Worm (Caenorhabditis elegans) whole organism, L1 larva: ENCODE results near the gene F09E5.12.

ENCODE experiments used
- C04F5.9 ChIP-seq: sonication (generic microtip); optimal IDR thresholded peaks from 2 replicates; lab custom pipeline; 2016; ENCODE audit warnings: missing genetic modification characterization, missing compliant biosample characterization
- F16B12.6 ChIP-seq: fragments of 150-350 bp; optimal IDR thresholded peaks from 2 replicates; lab custom pipeline; 2014; ENCODE audit warnings: missing biosample characterization, missing genetic modification characterization
- Y116A8C.19 ChIP-seq: sonication (generic microtip); optimal IDR thresholded peaks from 2 replicates; lab custom pipeline; 2016; ENCODE audit warnings: missing compliant biosample characterization, missing genetic modification characterization, borderline replicate concordance
- aha-1 ChIP-seq: fragments of 150-350 bp; optimal IDR thresholded peaks from 2 replicates; lab custom pipeline; 2014; ENCODE audit warnings: missing biosample characterization, missing genetic modification characterization
- ama-1 ChIP-seq: fragments of 150-350 bp; optimal IDR thresholded peaks from 2 replicates; lab custom pipeline; 2014
- blmp-1 ChIP-seq: fragments of 150-350 bp; optimal IDR thresholded peaks from 2 replicates; lab custom pipeline; 2014; ENCODE audit warnings: missing biosample characterization, missing genetic modification characterization
- ceh-63 ChIP-seq: fragments of 200-800 bp; sonication (Bioruptor generic); optimal IDR thresholded peaks from 2 replicates; lab custom pipeline; 2018; ENCODE audit warnings: mild to moderate bottlenecking, missing genetic modification characterization, missing compliant biosample characterization
- ceh-90 ChIP-seq: sonication (generic microtip); optimal IDR thresholded peaks from 2 replicates; lab custom pipeline; 2016; ENCODE audit warnings: missing genetic modification characterization, missing compliant biosample characterization
- ces-1 ChIP-seq: fragments of 150-350 bp; optimal IDR thresholded peaks from 2 replicates; lab custom pipeline; 2014; ENCODE audit warnings: missing biosample characterization, missing genetic modification reagents, missing genetic modification characterization
- dpl-1 ChIP-seq, 3 experiments: fragments of 150-350 bp in 2 of 3; sonication (generic microtip) in 1 of 3; optimal IDR thresholded peaks; 2 replicates each; lab custom pipeline; 2014 to 2017; ENCODE audit warnings: missing biosample characterization in 3 of 3, missing genetic modification characterization in 3 of 3, missing genetic modification reagents in 3 of 3
- dsc-1 ChIP-seq: sonication (generic microtip); optimal IDR thresholded peaks from 2 replicates; lab custom pipeline; 2016; ENCODE audit warnings: mild to moderate bottlenecking, missing genetic modification characterization, missing compliant biosample characterization
- efl-1 ChIP-seq, 4 experiments: fragments of 150-350 bp; optimal IDR thresholded peaks in 3 of 4; peaks in 1 of 4; 1 replicate in 1 of 4; 2 replicates in 3 of 4; lab custom pipeline; 2014; ENCODE audit warnings: missing biosample characterization in 2 of 4, missing genetic modification characterization in 2 of 4, missing genetic modification reagents in 2 of 4
- efl-3 ChIP-seq: fragments of 200-800 bp; sonication (Bioruptor generic); optimal IDR thresholded peaks from 2 replicates; lab custom pipeline; 2018; ENCODE audit warnings: mild to moderate bottlenecking, missing genetic modification characterization, missing compliant biosample characterization
- egl-13 ChIP-seq: sonication (generic microtip); optimal IDR thresholded peaks from 2 replicates; lab custom pipeline; 2016; ENCODE audit warnings: missing genotype, missing genetic modification reagents, missing genetic modification characterization, missing compliant biosample characterization
- elt-2 ChIP-seq: sonication (generic microtip); optimal IDR thresholded peaks from 2 replicates; lab custom pipeline; 2016; ENCODE audit warnings: missing genetic modification characterization, mild to moderate bottlenecking, inconsistent platforms, missing compliant biosample characterization, missing genetic modification reagents
- elt-3 ChIP-seq, 6 experiments: fragments of 150-350 bp in 1 of 6; sonication (generic microtip); optimal IDR thresholded peaks; 2 replicates each; lab custom pipeline; 2017 to 2018; ENCODE audit warnings: missing biosample characterization in 6 of 6, missing genetic modification characterization in 6 of 6, inconsistent platforms in 1 of 6
- fkh-10 ChIP-seq: sonication (generic microtip); optimal IDR thresholded peaks from 2 replicates; lab custom pipeline; 2017; ENCODE audit warnings: missing biosample characterization, missing genetic modification reagents, missing genetic modification characterization
- fkh-4 ChIP-seq: sonication (generic microtip); optimal IDR thresholded peaks from 2 replicates; lab custom pipeline; 2016; ENCODE audit warnings: missing compliant biosample characterization, missing genetic modification characterization, borderline replicate concordance
- grh-1 ChIP-seq: fragments of 200-800 bp; sonication (Bioruptor generic); IDR thresholded peaks from 2 replicates; pipeline ENCODE4 v1.3.6; 2022; ENCODE audit warnings: missing genetic modification reagents, missing genetic modification characterization, missing compliant biosample characterization
- hlh-4 ChIP-seq: sonication (generic microtip); optimal IDR thresholded peaks from 2 replicates; lab custom pipeline; 2016; ENCODE audit warnings: mild to moderate bottlenecking, missing genetic modification characterization, missing compliant biosample characterization
- irx-1 ChIP-seq: sonication (generic microtip); optimal IDR thresholded peaks from 2 replicates; lab custom pipeline; 2016; ENCODE audit warnings: missing genetic modification characterization, missing compliant biosample characterization
- isw-1 ChIP-seq: fragments of 200-800 bp; sonication (Bioruptor generic); IDR thresholded peaks from 2 replicates; pipeline ENCODE4 v1.3.6; 2022; ENCODE audit warnings: missing genetic modification characterization, missing compliant biosample characterization
- jun-1 ChIP-seq: fragments of 150-350 bp; optimal IDR thresholded peaks from 2 replicates; lab custom pipeline; 2014; ENCODE audit warnings: missing biosample characterization, missing genetic modification reagents, missing genetic modification characterization
- lin-14 ChIP-seq: fragments of 200-800 bp; sonication (Bioruptor generic); optimal IDR thresholded peaks from 2 replicates; lab custom pipeline; 2018; ENCODE audit warnings: mild to moderate bottlenecking, missing genetic modification characterization, moderate library complexity, missing compliant biosample characterization
- lin-15B ChIP-seq: fragments of 150-350 bp; sonication (generic microtip); optimal IDR thresholded peaks from 3 replicates; lab custom pipeline; 2014; ENCODE audit warnings: missing biosample characterization, missing genetic modification characterization
- lin-39 ChIP-seq: fragments of 150-350 bp; optimal IDR thresholded peaks from 2 replicates; lab custom pipeline; 2014; ENCODE audit warnings: missing biosample characterization, missing genetic modification reagents, missing genetic modification characterization
- lsy-2 ChIP-seq, 2 experiments: fragments of 150-350 bp; optimal IDR thresholded peaks; 2 replicates each; lab custom pipeline; 2014; ENCODE audit warnings: missing biosample characterization in 2 of 2, missing genetic modification characterization in 2 of 2
- mab-9 ChIP-seq: fragments of 200-800 bp; sonication (Bioruptor generic); IDR thresholded peaks from 2 replicates; pipeline ENCODE4 v1.3.6; 2022; ENCODE audit warnings: missing genetic modification reagents, missing genetic modification characterization, missing compliant biosample characterization
- mdl-1 ChIP-seq, 2 experiments: fragments of 150-350 bp; optimal IDR thresholded peaks; 2 replicates each; lab custom pipeline; 2014 to 2017; ENCODE audit warnings: missing biosample characterization in 2 of 2, missing genetic modification characterization in 2 of 2, inconsistent platforms in 1 of 2
- mef-2 ChIP-seq: fragments of 150-350 bp; optimal IDR thresholded peaks from 2 replicates; lab custom pipeline; 2014; ENCODE audit warnings: missing biosample characterization, missing genetic modification characterization
- mep-1 ChIP-seq: fragments of 150-350 bp; optimal IDR thresholded peaks from 2 replicates; lab custom pipeline; 2014; ENCODE audit warnings: missing biosample characterization, missing genetic modification characterization
- nhr-12 ChIP-seq: sonication (generic microtip); optimal IDR thresholded peaks from 2 replicates; lab custom pipeline; 2017; ENCODE audit warnings: missing biosample characterization, missing genetic modification characterization
- nhr-20 ChIP-seq: sonication (generic microtip); optimal IDR thresholded peaks from 2 replicates; lab custom pipeline; 2016; ENCODE audit warnings: mild to moderate bottlenecking, missing genetic modification characterization, missing compliant biosample characterization
- nhr-28 ChIP-seq: fragments of 150-350 bp; optimal IDR thresholded peaks from 2 replicates; lab custom pipeline; 2014; ENCODE audit warnings: missing biosample characterization, missing genetic modification characterization
- nhr-47 ChIP-seq: sonication (generic microtip); optimal IDR thresholded peaks from 2 replicates; lab custom pipeline; 2016; ENCODE audit warnings: mild to moderate bottlenecking, missing genetic modification characterization, moderate library complexity, missing compliant biosample characterization
- nhr-71 ChIP-seq: sonication (generic microtip); optimal IDR thresholded peaks from 2 replicates; lab custom pipeline; 2016; ENCODE audit warnings: mild to moderate bottlenecking, missing genetic modification characterization, moderate library complexity, missing compliant biosample characterization
- nhr-76 ChIP-seq: sonication (generic microtip); optimal IDR thresholded peaks from 2 replicates; lab custom pipeline; 2017; ENCODE audit warnings: missing biosample characterization, missing genetic modification characterization
- nhr-77 ChIP-seq: fragments of 150-350 bp; optimal IDR thresholded peaks from 2 replicates; lab custom pipeline; 2014; ENCODE audit warnings: missing biosample characterization, missing genetic modification characterization
- pag-3 ChIP-seq: sonication (generic microtip); optimal IDR thresholded peaks from 2 replicates; lab custom pipeline; 2017; ENCODE audit warnings: missing genetic modification characterization, mild to moderate bottlenecking, missing compliant biosample characterization, antibody characterized with exemption, borderline replicate concordance; ENCODE audit not compliant: insufficient read depth
- pqm-1 ChIP-seq: sonication (generic microtip); optimal IDR thresholded peaks from 3 replicates; lab custom pipeline; 2017; ENCODE audit warnings: missing biosample characterization, missing genetic modification characterization
- rnt-1 ChIP-seq: sonication (generic microtip); optimal IDR thresholded peaks from 2 replicates; lab custom pipeline; 2016; ENCODE audit warnings: mild to moderate bottlenecking, missing genetic modification characterization, moderate library complexity, missing compliant biosample characterization
- skn-1 ChIP-seq: fragments of 150-350 bp; optimal IDR thresholded peaks from 2 replicates; lab custom pipeline; 2014; ENCODE audit warnings: missing biosample characterization, missing genetic modification characterization
- snpc-4 ChIP-seq: fragments of 150-350 bp; optimal IDR thresholded peaks from 2 replicates; lab custom pipeline; 2014; ENCODE audit warnings: missing biosample characterization, missing genetic modification characterization
- sox-4 ChIP-seq: sonication (generic microtip); optimal IDR thresholded peaks from 2 replicates; lab custom pipeline; 2016; ENCODE audit warnings: missing genetic modification characterization, missing compliant biosample characterization
- sptf-1 ChIP-seq: fragments of 150-350 bp; optimal IDR thresholded peaks from 2 replicates; lab custom pipeline; 2014; ENCODE audit warnings: missing biosample characterization, missing genetic modification characterization
- sup-37 ChIP-seq: fragments of 200-800 bp; sonication (Bioruptor generic); optimal IDR thresholded peaks from 2 replicates; lab custom pipeline; 2018; ENCODE audit warnings: mild to moderate bottlenecking, missing genetic modification characterization, missing compliant biosample characterization
- swsn-7 ChIP-seq: sonication (generic microtip); optimal IDR thresholded peaks from 2 replicates; lab custom pipeline; 2016; ENCODE audit warnings: missing genetic modification characterization, missing compliant biosample characterization
- tbx-2 ChIP-seq: sonication (generic microtip); optimal IDR thresholded peaks from 2 replicates; lab custom pipeline; 2016; ENCODE audit warnings: missing genetic modification characterization, missing compliant biosample characterization
- unc-62 ChIP-seq: fragments of 150-350 bp; optimal IDR thresholded peaks from 2 replicates; lab custom pipeline; 2014; ENCODE audit warnings: missing biosample characterization, missing genetic modification reagents, missing genetic modification characterization
- unc-98 ChIP-seq: fragments of 200-800 bp; sonication (Bioruptor generic); IDR thresholded peaks from 2 replicates; pipeline ENCODE4 v1.3.6; 2022; ENCODE audit warnings: missing genetic modification characterization, missing compliant biosample characterization
- xbp-1 ChIP-seq: sonication (generic microtip); optimal IDR thresholded peaks from 2 replicates; lab custom pipeline; 2016; ENCODE audit warnings: missing genetic modification characterization, missing compliant biosample characterization
- ztf-11 ChIP-seq, 2 experiments: sonication (generic microtip); optimal IDR thresholded peaks; 2 replicates each; lab custom pipeline; 2016 to 2017; ENCODE audit warnings: missing genetic modification characterization in 2 of 2, missing biosample characterization in 1 of 2, missing compliant biosample characterization in 1 of 2
- ztf-4 ChIP-seq: fragments of 150-350 bp; optimal IDR thresholded peaks from 2 replicates; lab custom pipeline; 2014; ENCODE audit warnings: missing biosample characterization, missing genetic modification characterization

Gene F09E5.12

DNA sequence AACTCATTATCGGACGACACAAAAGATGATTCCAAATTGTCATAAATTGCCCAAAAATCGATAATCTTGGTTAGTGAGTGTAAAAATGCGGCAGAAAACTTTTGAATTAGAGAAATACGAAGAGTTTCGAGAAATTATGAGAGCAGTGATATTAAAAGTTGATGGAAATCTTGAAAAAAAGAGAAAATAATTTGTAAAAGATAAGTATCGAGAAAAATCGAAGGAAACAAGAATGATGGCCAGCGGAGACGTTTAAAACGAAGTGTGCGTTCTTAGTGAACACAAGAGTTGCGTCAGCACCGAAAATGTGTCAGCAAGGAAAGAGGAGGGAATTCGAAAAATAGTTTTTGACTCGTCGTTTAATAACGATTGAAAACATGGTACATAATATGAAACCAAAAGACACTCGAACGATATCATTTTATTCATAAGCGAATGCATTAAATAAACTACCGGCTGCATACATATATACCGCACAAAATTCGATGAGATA is 19.3 kb upstream of the F09E5.12 start, which contains the start of gene ndx-6:
Gene ndx-6 (minus strand): TSS at position 51 of the 493 bp plus-strand sequence.
- TF ChIP-seq grh-1, result peak; percentile 60
- no peak for TF ChIP-seq unc-98 (GFP tag; lab: Robert Waterston, UW)
- TF ChIP-seq pag-3 (tag; lab: Kevin White, UChicago), result no peak
- TF ChIP-seq pqm-1 (tag; lab: Kevin White, UChicago), result no peak
- TF ChIP-seq swsn-7, result peak; percentile 87
- peak; percentile 92 for TF ChIP-seq mep-1 (tag; lab: Kevin White, UChicago)
- peak; percentile 59 for TF ChIP-seq lin-15B (tag; lab: Kevin White, UChicago)
- TF ChIP-seq mab-9 (GFP tag; lab: Robert Waterston, UW), result peak; percentile 39; the same call in 1 of the 2 replicates
- TF ChIP-seq lsy-2 (tag; optimal IDR thresholded peaks at IDR 0.05; lab: Kevin White, UChicago), result peak; percentile 90 to 92
- peak; percentile 65 for TF ChIP-seq lin-39
- TF ChIP-seq nhr-28 (tag; lab: Kevin White, UChicago), result no peak
- TF ChIP-seq blmp-1 (tag; lab: Kevin White, UChicago), result peak; percentile 81
- peak; percentile 80 for TF ChIP-seq jun-1 (tag; lab: Kevin White, UChicago)
- TF ChIP-seq tbx-2, result peak; percentile 83
- peak; percentile 93 for TF ChIP-seq rnt-1 (tag; lab: Kevin White, UChicago)
- peak; percentile 88 for TF ChIP-seq xbp-1 (tag; lab: Kevin White, UChicago)
- peak; percentile 47 for TF ChIP-seq irx-1 (tag; lab: Kevin White, UChicago)
- no peak for TF ChIP-seq sptf-1 (tag; lab: Kevin White, UChicago)
- TF ChIP-seq nhr-20 (tag; lab: Kevin White, UChicago), result peak; percentile 91
- TF ChIP-seq efl-3, result no peak
- TF ChIP-seq nhr-71 (tag; lab: Kevin White, UChicago), result peak; percentile 90
- peak; percentile 86 for TF ChIP-seq elt-2 (tag; lab: Kevin White, UChicago)
- no peak for TF ChIP-seq aha-1 (tag; lab: Kevin White, UChicago)
- TF ChIP-seq unc-62 (GFP tag; lab: Kevin White, UChicago), result no peak
- TF ChIP-seq Y116A8C.19 (tag; lab: Kevin White, UChicago), result no peak
- TF ChIP-seq fkh-10 (GFP tag; lab: Kevin White, UChicago), result peak; percentile 46
- TF ChIP-seq ces-1 (GFP tag; lab: Kevin White, UChicago), result no peak
- peak; percentile 78 for TF ChIP-seq snpc-4 (tag; lab: Kevin White, UChicago)
- peak; percentile 33 for TF ChIP-seq C04F5.9 (tag; lab: Kevin White, UChicago)
- peak; percentile 75 for TF ChIP-seq ama-1 (lab: Kevin White, UChicago)
- TF ChIP-seq sox-4, result peak; percentile 32
- peak in 1 of 2 experiments; percentile 27 for TF ChIP-seq ztf-11 (tag; optimal IDR thresholded peaks at IDR 0.05; lab: Kevin White, UChicago)
- TF ChIP-seq nhr-76, result no peak
- peak; percentile 26 for TF ChIP-seq ceh-90 (tag; lab: Kevin White, UChicago)
- TF ChIP-seq mdl-1 (tag; optimal IDR thresholded peaks at IDR 0.05; lab: Kevin White, UChicago), result peak in 1 of 2 experiments; percentile 65
- TF ChIP-seq fkh-4 (tag; lab: Kevin White, UChicago), result no peak
- TF ChIP-seq mef-2 (tag; lab: Kevin White, UChicago), result no peak
- TF ChIP-seq isw-1 (GFP tag; lab: Robert Waterston, UW), result peak; percentile 74
- TF ChIP-seq sup-37 (GFP tag; lab: Kevin White, UChicago), result no peak
- TF ChIP-seq nhr-77 (tag; lab: Kevin White, UChicago), result peak; percentile 52
- peak; percentile 90 for TF ChIP-seq nhr-47
- peak; percentile 88 for TF ChIP-seq lin-14 (GFP tag; lab: Kevin White, UChicago)
- TF ChIP-seq dpl-1 (GFP tag; optimal IDR thresholded peaks at IDR 0.05; lab: Kevin White, UChicago), result peak; percentile 99
- peak; percentile 82 for TF ChIP-seq skn-1 (tag; lab: Kevin White, UChicago)
- no peak for TF ChIP-seq hlh-4
- peak; percentile 76 for TF ChIP-seq ztf-4
- TF ChIP-seq F16B12.6 (tag; lab: Kevin White, UChicago), result peak; percentile 67
- TF ChIP-seq egl-13 (tag; lab: Kevin White, UChicago), result peak; percentile 64
- no peak for TF ChIP-seq nhr-12
- peak in 2 of 6 experiments; percentile 73 to 87 for TF ChIP-seq elt-3 (tag; optimal IDR thresholded peaks at IDR 0.05; lab: Kevin White, UChicago)
- TF ChIP-seq ceh-63 (GFP tag; lab: Kevin White, UChicago), result no peak
- peak; percentile 92 to 99 for TF ChIP-seq efl-1 (optimal IDR thresholded peaks at IDR 0.05; lab: Kevin White, UChicago)
- TF ChIP-seq efl-1 (GFP tag; optimal IDR thresholded peaks at IDR 0.05 in 1 of 2; lab: Kevin White, UChicago), result peak; percentile 98 to 100
- TF ChIP-seq dsc-1 (tag; lab: Kevin White, UChicago), result peak; percentile 88
